7 worm cellular contexts compared by ENCODE assay signal in the genomic region with DNA sequence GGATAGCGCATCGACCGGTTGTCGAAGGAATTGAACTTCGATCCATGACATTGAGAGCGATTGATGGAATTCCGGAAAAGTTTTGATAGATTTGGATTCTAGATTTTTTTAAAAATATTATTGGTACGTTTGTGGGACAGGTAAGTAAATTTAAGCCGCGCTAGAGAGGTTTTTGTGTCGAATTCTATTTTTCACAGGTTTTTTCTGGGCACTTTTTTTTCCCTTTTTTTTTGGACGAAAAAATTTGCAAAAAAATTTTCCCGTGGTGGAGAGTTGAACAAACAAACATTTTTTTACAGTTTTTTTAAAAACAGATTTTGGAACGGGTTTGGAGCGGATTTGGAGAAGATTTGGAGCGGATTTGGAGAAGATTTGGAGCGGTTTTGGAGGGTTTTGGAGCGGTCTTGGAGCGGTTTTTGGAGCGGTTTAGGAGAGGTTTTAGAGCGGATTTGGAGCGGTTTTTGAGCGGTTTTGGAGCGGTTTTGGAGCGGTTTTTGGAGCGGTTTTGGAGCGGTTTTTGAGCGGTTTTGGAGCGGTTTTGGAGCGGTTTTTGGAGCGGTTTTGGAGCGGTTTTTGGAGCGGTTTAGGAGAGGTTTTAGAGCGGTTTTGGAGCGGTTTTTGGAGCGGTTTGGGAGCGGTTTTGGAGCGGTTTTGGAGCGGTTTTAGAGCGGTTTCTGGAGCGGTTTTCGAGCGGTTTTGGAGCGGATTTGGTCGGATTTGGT.
A peak's percentile ranks its signal among the peaks of the same experiment; 100 is the strongest.
TF ChIP-seq lines count a peak whose summit lies in the region.
"Not testable (repeated sequence)": the region's sequence is repeated elsewhere in the genome, so short reads cannot be mapped to it uniquely, and the experiment has no call there.

A gene (minus strand): TSS at position 51 of the 722 bp plus-strand sequence.

TF ChIP-seq in whole organism, L1 larva, 84 proteins besides CTCF, POLR2A, EP300 and RAD21:
- peak; percentile 10 for TF ChIP-seq nhr-85 (tag; lab: Kevin White, UChicago)
TF ChIP-seq in whole organism, L1 larva: peak in this region for 1; not testable (repeated sequence) for 83.

TF ChIP-seq in whole organism, L4 larva, 104 proteins besides CTCF, POLR2A, EP300 and RAD21 (continues in another document):
- TF ChIP-seq madf-5 (GFP tag; IDR thresholded peaks at IDR 0.05; lab: Robert Waterston, UW): 0 out of 4 replicates have a peak, but pooled peaks of 1 of the 2 experiments have one; percentile 16
- peak; percentile 40; the same call in 1 of the 2 replicates for TF ChIP-seq pha-4 (GFP tag; IDR thresholded peaks at IDR 0.05; lab: Robert Waterston, UW)
- not testable (repeated sequence) for TF ChIP-seq pha-4 (tag; optimal IDR thresholded peaks at IDR 0.05; lab: Kevin White, UChicago)
- TF ChIP-seq zfp-3 (GFP tag; conservative IDR thresholded peaks at IDR 0.05; lab: Robert Waterston, UW): 0 out of 2 replicates have a peak, but pooled peaks have one; percentile 24
- peak; percentile 72; the same call in 1 of the 2 replicates for TF ChIP-seq Y105C5A.15 (GFP tag; IDR thresholded peaks at IDR 0.05; lab: Robert Waterston, UW)
- 0 out of 2 replicates have a peak, but pooled peaks have one; percentile 55 for TF ChIP-seq D1046.2 (GFP tag; IDR thresholded peaks at IDR 0.05; lab: Robert Waterston, UW)
- TF ChIP-seq F26F4.8 (GFP tag; conservative IDR thresholded peaks at IDR 0.05; lab: Robert Waterston, UW): 0 out of 2 replicates have a peak, but pooled peaks have one; percentile 15
- TF ChIP-seq dmd-9 (GFP tag; IDR thresholded peaks at IDR 0.05; lab: Robert Waterston, UW): 0 out of 2 replicates have a peak, but pooled peaks have one; percentile 53
- TF ChIP-seq dmd-8 (GFP tag; IDR thresholded peaks at IDR 0.05; lab: Robert Waterston, UW): peak; percentile 62; the same call in 1 of the 2 replicates
- peak; percentile 79 for TF ChIP-seq egl-43 (GFP tag; IDR thresholded peaks at IDR 0.05; lab: Robert Waterston, UW)

TF ChIP-seq in whole organism, early embryonic, 17 proteins besides CTCF, POLR2A, EP300 and RAD21:
- TF ChIP-seq sea-1 (GFP tag; conservative IDR thresholded peaks at IDR 0.05; lab: Robert Waterston, UW) (peak; percentile 69), scrt-1 (GFP tag; IDR thresholded peaks at IDR 0.05; lab: Robert Waterston, UW) (peak; percentile 62; the same call in 1 of the 2 replicates), tbx-37 (GFP tag; conservative IDR thresholded peaks at IDR 0.05; lab: Robert Waterston, UW) (peak; percentile 37; the same call in 1 of the 2 replicates), flt-1 (GFP tag; IDR thresholded peaks at IDR 0.05; lab: Robert Waterston, UW) (0 out of 2 replicates have a peak, but pooled peaks have one; percentile 13), tbx-11 (GFP tag; IDR thresholded peaks at IDR 0.05; lab: Robert Waterston, UW) (0 out of 2 replicates have a peak, but pooled peaks have one; percentile 53)

TF ChIP-seq in whole organism, late embryonic, 69 proteins besides CTCF, POLR2A, EP300 and RAD21:
- TF ChIP-seq unc-42 (tag; optimal IDR thresholded peaks at IDR 0.05; lab: Kevin White, UChicago) (peak; percentile 15), fkh-6 (tag; optimal IDR thresholded peaks at IDR 0.05; lab: Kevin White, UChicago) (peak; percentile 54), ceh-45 (GFP tag; IDR thresholded peaks at IDR 0.05; lab: Robert Waterston, UW) (peak; percentile 78), C08G9.2 (tag; optimal IDR thresholded peaks at IDR 0.05; lab: Kevin White, UChicago) (peak; percentile 16)

TF ChIP-seq in whole organism, midembryonic, 9 proteins besides CTCF, POLR2A, EP300 and RAD21:
- TF ChIP-seq T22C8.4 (GFP tag; IDR thresholded peaks at IDR 0.05; lab: Robert Waterston, UW): 0 out of 2 replicates have a peak, but pooled peaks have one; percentile 10
- TF ChIP-seq klf-2 (GFP tag; conservative IDR thresholded peaks at IDR 0.05; lab: Robert Waterston, UW): peak; percentile 67; the same call in 1 of the 2 replicates
- TF ChIP-seq tab-1 (GFP tag; IDR thresholded peaks at IDR 0.05; lab: Robert Waterston, UW): peak; percentile 75; the same call in 1 of the 2 replicates
- TF ChIP-seq flt-1 (GFP tag; IDR thresholded peaks at IDR 0.05; lab: Robert Waterston, UW): peak; percentile 86
- peak; percentile 34; the same call in 1 of the 2 replicates for TF ChIP-seq ref-1 (GFP tag; conservative IDR thresholded peaks at IDR 0.05; lab: Robert Waterston, UW)
- peak; percentile 79 for TF ChIP-seq ztf-23 (GFP tag; IDR thresholded peaks at IDR 0.05; lab: Robert Waterston, UW)

TF ChIP-seq in whole organism, mixed stage, embryonic, 35 proteins besides CTCF, POLR2A, EP300 and RAD21:
- peak; percentile 51 for TF ChIP-seq sptf-1 (tag; optimal IDR thresholded peaks at IDR 0.05; lab: Kevin White, UChicago)
- peak; percentile 32 for TF ChIP-seq M03D4.4 (tag; optimal IDR thresholded peaks at IDR 0.05; lab: Kevin White, UChicago)
- peak; percentile 56 for TF ChIP-seq mls-2 (tag; optimal IDR thresholded peaks at IDR 0.05; lab: Kevin White, UChicago)
- TF ChIP-seq ceh-83 (GFP tag; optimal IDR thresholded peaks at IDR 0.05; lab: Kevin White, UChicago): peak; percentile 42

TF ChIP-seq in whole organism, young adult, 124 proteins besides CTCF, POLR2A, EP300 and RAD21:
- peak; percentile 67; the same call in 1 of the 2 replicates for TF ChIP-seq nhr-120 (GFP tag; IDR thresholded peaks at IDR 0.05; lab: Robert Waterston, UW)
- TF ChIP-seq ekl-4 (GFP tag; IDR thresholded peaks at IDR 0.05; lab: Robert Waterston, UW): peak; percentile 33; the same call in 1 of the 2 replicates
- TF ChIP-seq F33H1.4 (GFP tag; IDR thresholded peaks at IDR 0.05; lab: Robert Waterston, UW): peak; percentile 31; the same call in 1 of the 2 replicates
- peak; percentile 67 for TF ChIP-seq nfyb-1 (GFP tag; IDR thresholded peaks at IDR 0.05; lab: Robert Waterston, UW)
- TF ChIP-seq zfh-2 (GFP tag; conservative IDR thresholded peaks at IDR 0.05; lab: Robert Waterston, UW): peak; percentile 68
- 0 out of 2 replicates have a peak, but pooled peaks have one; percentile 36 for TF ChIP-seq ztf-25 (GFP tag; IDR thresholded peaks at IDR 0.05; lab: Robert Waterston, UW)
- peak; percentile 94 for TF ChIP-seq egrh-3 (GFP tag; IDR thresholded peaks at IDR 0.05; lab: Robert Waterston, UW)
- peak; percentile 44; the same call in 1 of the 2 replicates for TF ChIP-seq B0019.2 (GFP tag; conservative IDR thresholded peaks at IDR 0.05; lab: Robert Waterston, UW)
- TF ChIP-seq madf-3 (GFP tag; IDR thresholded peaks at IDR 0.05; lab: Robert Waterston, UW): peak; percentile 60; the same call in 1 of the 2 replicates
- 0 out of 2 replicates have a peak, but pooled peaks have one; percentile 4 for TF ChIP-seq ceh-58 (GFP tag; IDR thresholded peaks at IDR 0.05; lab: Robert Waterston, UW)
- peak; percentile 62; the same call in 1 of the 2 replicates for TF ChIP-seq ceh-91 (GFP tag; IDR thresholded peaks at IDR 0.05; lab: Robert Waterston, UW)
- TF ChIP-seq egl-18 (GFP tag; IDR thresholded peaks at IDR 0.05; lab: Robert Waterston, UW): 0 out of 2 replicates have a peak, but pooled peaks have one; percentile 9
